Fruit fly (Drosophila melanogaster) whole organism: Measurements from ENCODE around the gene Mzt1.

Source experiments
- CG8478 ChIP-seq: fragments of >200 bp; optimal IDR thresholded peaks from 2 replicates; lab custom pipeline; 2018; ENCODE audit warnings: inconsistent platforms
- EcR ChIP-seq, 2 experiments: fragments of >200 bp; optimal IDR thresholded peaks; 2 replicates each; lab custom pipeline; 2017; ENCODE audit warnings: missing biosample characterization in 2 of 2, missing genetic modification characterization in 2 of 2, missing genetic modification reagents in 2 of 2
- pan ChIP-seq: fragments of >200 bp; optimal IDR thresholded peaks from 2 replicates; lab custom pipeline; 2017

dm6 chr3L:2386433-2386832, 2.6 kb upstream of the Mzt1 start:
- TF ChIP-seq pan (lab: Kevin White, UChicago) (no peak), CG8478 (lab: Kevin White, UChicago) (no peak), EcR (GFP tag; optimal IDR thresholded peaks at IDR 0.05; lab: Kevin White, UChicago) (no peak)
